Worm (Caenorhabditis elegans) whole organism, young adult: Measurements from ENCODE around the gene K07E8.7.

Source experiments
- D2030.7 ChIP-seq: fragments of 200-800 bp; sonication (Bioruptor generic); IDR thresholded peaks from 2 replicates; pipeline ENCODE4 v1.3.6; 2022; ENCODE audit warnings: missing genetic modification reagents, missing genetic modification characterization, missing compliant biosample characterization
- F39B2.1 ChIP-seq: fragments of 200-800 bp; sonication (Bioruptor generic); IDR thresholded peaks from 2 replicates; pipeline ENCODE4 v1.3.6; 2022; ENCODE audit warnings: missing genetic modification reagents, missing genetic modification characterization, missing compliant biosample characterization
- F52B5.7 ChIP-seq: sonication (generic microtip); optimal IDR thresholded peaks from 2 replicates; lab custom pipeline; 2016; ENCODE audit warnings: mild to moderate bottlenecking, missing genetic modification characterization, missing compliant biosample characterization
- him-1 ChIP-seq: sonication (generic microtip); optimal IDR thresholded peaks from 2 replicates; lab custom pipeline; 2016; ENCODE audit warnings: missing genotype, missing genetic modification reagents, missing genetic modification characterization, missing compliant biosample characterization
- hlh-12 ChIP-seq: sonication (generic microtip); optimal IDR thresholded peaks from 2 replicates; lab custom pipeline; 2016; ENCODE audit warnings: missing genetic modification characterization, missing compliant biosample characterization
- hrde-1 ChIP-seq: sonication (generic microtip); optimal IDR thresholded peaks from 2 replicates; lab custom pipeline; 2016; ENCODE audit warnings: missing genetic modification characterization, mild to moderate bottlenecking, missing compliant biosample characterization, moderate library complexity, missing genotype, missing genetic modification reagents, borderline replicate concordance
- lin-40 ChIP-seq: sonication (generic microtip); optimal IDR thresholded peaks from 2 replicates; lab custom pipeline; 2016; ENCODE audit warnings: missing genetic modification characterization, mild to moderate bottlenecking, missing compliant biosample characterization, missing genotype, missing genetic modification reagents
- madf-8 ChIP-seq: fragments of 200-800 bp; sonication (Bioruptor generic); conservative IDR thresholded peaks from 2 replicates; pipeline ENCODE4 v1.3.6; 2022; ENCODE audit warnings: missing genetic modification reagents, missing genetic modification characterization, missing compliant biosample characterization
- pbrm-1 ChIP-seq: fragments of 200-800 bp; sonication (Bioruptor generic); IDR thresholded peaks from 2 replicates; pipeline ENCODE4 v1.3.6; 2022; ENCODE audit warnings: missing genetic modification reagents, missing genetic modification characterization, missing compliant biosample characterization
- snpc-3.4 ChIP-seq: sonication (generic microtip); optimal IDR thresholded peaks from 2 replicates; lab custom pipeline; 2017; ENCODE audit warnings: missing genetic modification characterization, mild to moderate bottlenecking, missing compliant biosample characterization, antibody characterized with exemption, moderate library complexity, missing genotype, missing genetic modification reagents
- snpc-4 ChIP-seq, 5 experiments: fragments of 150-350 bp in 1 of 5; sonication (generic microtip) in 4 of 5; optimal IDR thresholded peaks; 2 replicates each; lab custom pipeline; 2014 to 2018; ENCODE audit warnings: missing genetic modification characterization in 5 of 5, missing biosample characterization in 3 of 5, antibody characterized with exemption in 2 of 5, mild to moderate bottlenecking in 2 of 5, missing compliant biosample characterization in 2 of 5, missing genotype in 2 of 5, moderate library complexity in 2 of 5, missing genetic modification reagents in 1 of 5
- ztf-26 ChIP-seq: sonication (generic microtip); optimal IDR thresholded peaks from 2 replicates; lab custom pipeline; 2017; ENCODE audit warnings: missing genetic modification characterization, missing compliant biosample characterization

ce11 chrII:606033-606432, 44.1 kb downstream of the K07E8.7 start, which contains the start of gene W04H10.5:
- TF ChIP-seq pbrm-1 (GFP tag; lab: Robert Waterston, UW) (no peak), ztf-26 (no peak), hrde-1 (tag; lab: Kevin White, UChicago) (no peak), snpc-3.4 (no peak), F39B2.1 (GFP tag; lab: Robert Waterston, UW) (no peak), him-1 (tag; lab: Kevin White, UChicago) (no peak), snpc-4 (GFP tag; optimal IDR thresholded peaks at IDR 0.05; lab: Kevin White, UChicago) (no peak), snpc-4 (tag; optimal IDR thresholded peaks at IDR 0.05; lab: Kevin White, UChicago) (no peak), D2030.7 (GFP tag; lab: Robert Waterston, UW) (no peak), hlh-12 (tag; lab: Kevin White, UChicago) (no peak), F52B5.7 (tag; lab: Kevin White, UChicago) (no peak), madf-8 (GFP tag; lab: Robert Waterston, UW) (no peak), lin-40 (tag; lab: Kevin White, UChicago) (no peak)
